Worm (Caenorhabditis elegans): ENCODE data around the gene ima-1.

DNA sequence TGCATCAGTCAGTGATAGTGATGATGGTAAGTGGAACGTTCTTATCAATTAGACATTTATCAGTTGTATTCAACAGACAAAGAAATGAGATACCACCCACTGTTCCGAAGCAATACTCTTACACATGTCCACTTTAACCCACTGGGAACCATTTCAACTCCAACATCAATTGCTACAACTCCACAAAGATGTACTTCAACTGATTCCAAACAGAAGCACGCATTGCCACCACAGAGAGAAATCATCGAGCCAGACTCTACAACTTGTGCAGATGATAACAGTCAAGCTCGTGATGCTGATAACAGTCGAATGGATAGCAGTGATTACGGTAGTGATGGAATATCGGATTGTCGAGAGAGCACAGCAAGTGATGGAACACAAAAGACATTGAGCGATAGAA is 3.6 kb upstream of the ima-1 start:
- TF ChIP-seq elt-3 (tag; optimal IDR thresholded peaks at IDR 0.05): no peak
- no peak for TF ChIP-seq lin-35 (GFP tag; optimal IDR thresholded peaks at IDR 0.05)
- TF ChIP-seq nhr-11 (tag; optimal IDR thresholded peaks at IDR 0.05): no peak
- no peak for TF ChIP-seq tbx-2 (tag; optimal IDR thresholded peaks at IDR 0.05)
- no peak for TF ChIP-seq alr-1 (tag; optimal IDR thresholded peaks at IDR 0.05; ENCODE audit: borderline replicate concordance)
- no peak for TF ChIP-seq jun-1 (tag; optimal IDR thresholded peaks at IDR 0.05)
- no peak for TF ChIP-seq lin-13 (GFP tag; optimal IDR thresholded peaks at IDR 0.05)
- no peak for TF ChIP-seq lin-15B (tag; optimal IDR thresholded peaks at IDR 0.05)
- TF ChIP-seq C34B4.2 (tag; optimal IDR thresholded peaks at IDR 0.05): no peak

All from whole organism, L1 larva.